Worm (Caenorhabditis elegans) whole organism, late embryonic: ENCODE measurements around the gene C05D12.5.

Source experiments
- hlh-6 ChIP-seq: sonication (generic microtip); optimal IDR thresholded peaks from 2 replicates; lab custom pipeline; 2016; ENCODE audit warnings: missing genotype, missing genetic modification characterization, missing compliant biosample characterization
- mec-3 ChIP-seq: sonication (generic microtip); optimal IDR thresholded peaks from 2 replicates; lab custom pipeline; 2016; ENCODE audit warnings: borderline replicate concordance, missing genetic modification characterization, missing compliant biosample characterization
- odd-2 ChIP-seq: sonication (generic microtip); optimal IDR thresholded peaks from 2 replicates; lab custom pipeline; 2017; ENCODE audit warnings: antibody characterized with exemption, mild to moderate bottlenecking, missing genetic modification characterization, missing compliant biosample characterization
- pat-9 ChIP-seq: fragments of 200-800 bp; sonication (Bioruptor generic); optimal IDR thresholded peaks from 2 replicates; lab custom pipeline; 2018; ENCODE audit warnings: mild to moderate bottlenecking, missing genetic modification characterization, moderate library complexity, missing compliant biosample characterization

C05D12.5 gene

ce11 chrII:11476410-11476809 is 42.4 kb downstream of the C05D12.5 start, which contains the start of gene W02B12.16:
W02B12.16 (minus strand) TSS chrII:11476510.
- no peak for TF ChIP-seq mec-3 (tag; lab: Kevin White, UChicago)
- no peak for TF ChIP-seq pat-9 (tag; lab: Kevin White, UChicago)
- no peak for TF ChIP-seq odd-2 (tag; lab: Kevin White, UChicago)

ce11 chrII:11479076-11479475 is 45.0 kb downstream of the C05D12.5 start, which contains the start of gene W02B12.12:
W02B12.12 (minus strand) TSS chrII:11479176.
- TF ChIP-seq hlh-6, result no peak
